Fruit fly (Drosophila melanogaster) whole organism, wandering third instar larva: ENCODE data around the gene CG3769.

Source experiments
- Dfd ChIP-seq: fragments of >200 bp; optimal IDR thresholded peaks from 2 replicates; lab custom pipeline; 2017; ENCODE audit warnings: missing biosample characterization, missing genetic modification characterization
- GATAd ChIP-seq: sonication (Bioruptor generic); optimal IDR thresholded peaks from 2 replicates; lab custom pipeline; 2016; ENCODE audit warnings: missing biosample characterization, missing genetic modification characterization
- br ChIP-seq: fragments of 200-800 bp; sonication (Bioruptor generic); optimal IDR thresholded peaks from 2 replicates; lab custom pipeline; 2016; ENCODE audit warnings: missing biosample characterization, missing genetic modification characterization
- dl ChIP-seq, 2 experiments: fragments of 175-275, 200-275 bp in 1 of 2; fragments of 200-275 bp in 1 of 2; sonication (Bioruptor generic); optimal IDR thresholded peaks; lab custom pipeline; 2018; ENCODE audit warnings: mild to moderate bottlenecking in 2 of 2, missing biosample characterization in 2 of 2, missing genetic modification characterization in 2 of 2, moderate library complexity in 2 of 2; ENCODE audit not compliant: partially characterized antibody in 2 of 2, insufficient read depth in 1 of 2
- foxo ChIP-seq, 2 experiments: fragments of 200-800 bp; sonication (Bioruptor generic); optimal IDR thresholded peaks; 2 replicates in 1 of 2; 3 replicates in 1 of 2; lab custom pipeline; 2016 to 2017; ENCODE audit warnings: missing biosample characterization in 2 of 2, missing genetic modification characterization in 2 of 2
- pan ChIP-seq: fragments of >200 bp; optimal IDR thresholded peaks from 2 replicates; lab custom pipeline; 2017
- rgr ChIP-seq: fragments of 200-800 bp; sonication (Bioruptor generic); optimal IDR thresholded peaks from 3 replicates; lab custom pipeline; 2016; ENCODE audit warnings: missing biosample characterization, mild to moderate bottlenecking, missing genetic modification characterization
- sage ChIP-seq: fragments of 200-800 bp; sonication (Bioruptor generic); optimal IDR thresholded peaks from 2 replicates; lab custom pipeline; 2016; ENCODE audit warnings: missing biosample characterization, mild to moderate bottlenecking, missing genetic modification characterization
- tai ChIP-seq: sonication (Bioruptor generic); optimal IDR thresholded peaks from 2 replicates; lab custom pipeline; 2016; ENCODE audit warnings: missing biosample characterization, missing genetic modification characterization

DNA sequence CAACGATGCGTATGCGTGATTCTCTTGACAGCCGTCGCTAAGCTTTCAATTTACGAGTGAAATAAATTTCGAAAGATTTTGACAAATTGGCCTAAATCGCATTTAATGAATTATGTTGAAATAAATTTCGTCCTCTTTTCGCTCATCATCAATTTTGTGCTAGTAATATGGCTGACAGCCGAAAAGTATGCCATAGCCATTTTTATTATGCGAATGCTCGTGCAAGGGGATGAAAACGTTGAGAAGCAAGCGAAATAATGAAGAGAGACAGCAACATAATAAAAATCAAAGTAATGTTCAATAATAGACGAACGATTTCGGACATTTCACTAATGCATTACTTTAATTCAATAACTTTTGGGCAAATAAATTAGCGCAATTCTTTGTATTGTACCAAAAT, 48.9 kb upstream of the CG3769 start:
- TF ChIP-seq GATAd (GFP tag; lab: Kevin White, UChicago) (no peak), Dfd (GFP tag; lab: Kevin White, UChicago) (no peak), br (GFP tag; lab: Kevin White, UChicago) (no peak), tai (GFP tag; lab: Kevin White, UChicago) (no peak), rgr (GFP tag; lab: Kevin White, UChicago) (no peak), sage (GFP tag; lab: Kevin White, UChicago) (no peak), dl (GFP tag; optimal IDR thresholded peaks at IDR 0.05; lab: Kevin White, UChicago; ENCODE audit: insufficient read depth in 1 of 2, partially characterized antibody in 2 of 2) (no peak), foxo (GFP tag; optimal IDR thresholded peaks at IDR 0.05; lab: Kevin White, UChicago) (no peak), pan (lab: Kevin White, UChicago) (no peak)
